Worm (Caenorhabditis elegans) whole organism, L3 larva: Measurements from ENCODE around the gene exp-1.

Source experiments
- aly-2 ChIP-seq: fragments of 150-350 bp; optimal IDR thresholded peaks from 2 replicates; lab custom pipeline; 2014; ENCODE audit warnings: missing biosample characterization, missing genetic modification characterization
- ama-1 ChIP-seq: fragments of 150-350 bp; optimal IDR thresholded peaks from 2 replicates; lab custom pipeline; 2018
- ceh-82 ChIP-seq: fragments of 150-350 bp; optimal IDR thresholded peaks from 2 replicates; lab custom pipeline; 2014; ENCODE audit warnings: missing biosample characterization, missing genetic modification characterization
- fkh-10 ChIP-seq: sonication (generic microtip); optimal IDR thresholded peaks from 2 replicates; lab custom pipeline; 2017; ENCODE audit warnings: missing biosample characterization, missing genetic modification reagents, missing genetic modification characterization
- hmg-11 ChIP-seq: sonication (generic microtip); optimal IDR thresholded peaks from 2 replicates; lab custom pipeline; 2016; ENCODE audit warnings: missing genetic modification characterization, missing compliant biosample characterization
- lin-15B ChIP-seq: fragments of 150-350 bp; optimal IDR thresholded peaks from 2 replicates; lab custom pipeline; 2014; ENCODE audit warnings: missing biosample characterization, missing genetic modification characterization
- nhr-25 ChIP-seq: sonication (generic microtip); optimal IDR thresholded peaks from 2 replicates; lab custom pipeline; 2017; ENCODE audit warnings: missing biosample characterization, missing genetic modification characterization
- nhr-77 ChIP-seq: fragments of 150-350 bp; optimal IDR thresholded peaks from 2 replicates; lab custom pipeline; 2014; ENCODE audit warnings: missing biosample characterization, missing genetic modification characterization

DNA sequence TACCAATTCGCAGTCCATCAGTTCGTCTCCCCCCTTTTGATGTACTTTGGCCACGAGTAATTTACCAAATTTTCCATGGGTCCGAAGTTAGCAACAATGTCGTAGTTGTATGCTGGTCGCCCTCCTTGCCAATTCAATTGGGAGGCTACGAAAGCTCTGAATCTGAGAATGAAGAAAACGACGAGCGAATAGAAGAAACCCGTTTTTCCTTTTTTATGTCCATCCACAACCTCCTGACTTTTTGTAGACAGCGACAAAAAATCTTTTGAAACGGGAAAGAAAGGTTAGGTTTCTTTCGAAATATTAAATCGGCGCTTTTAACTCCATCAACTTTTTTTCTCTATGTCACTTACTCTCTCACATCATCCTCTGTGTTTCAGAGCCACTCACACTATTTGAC is 18.4 kb downstream of the exp-1 start:
- no peak for TF ChIP-seq lin-15B (tag; lab: Kevin White, UChicago)
- peak; percentile 63 for TF ChIP-seq fkh-10
- no peak for TF ChIP-seq ceh-82 (tag; lab: Kevin White, UChicago)
- TF ChIP-seq ama-1, result no peak
- no peak for TF ChIP-seq nhr-77 (tag; lab: Kevin White, UChicago)
- TF ChIP-seq hmg-11 (tag; lab: Kevin White, UChicago), result no peak
- no peak for TF ChIP-seq nhr-25 (tag; lab: Kevin White, UChicago)
- TF ChIP-seq aly-2 (tag; lab: Kevin White, UChicago), result no peak
